Fruit fly (Drosophila melanogaster) S2 (cell line): Measurements from ENCODE around the gene Art4.

Experiments
- CG8478 ChIP-seq: fragments of >200 bp; optimal IDR thresholded peaks from 2 replicates; lab custom pipeline; 2018
- CTCF ChIP-seq, 2 experiments: fragments of >200 bp; optimal IDR thresholded peaks; 2 replicates each; lab custom pipeline; 2018

DNA sequence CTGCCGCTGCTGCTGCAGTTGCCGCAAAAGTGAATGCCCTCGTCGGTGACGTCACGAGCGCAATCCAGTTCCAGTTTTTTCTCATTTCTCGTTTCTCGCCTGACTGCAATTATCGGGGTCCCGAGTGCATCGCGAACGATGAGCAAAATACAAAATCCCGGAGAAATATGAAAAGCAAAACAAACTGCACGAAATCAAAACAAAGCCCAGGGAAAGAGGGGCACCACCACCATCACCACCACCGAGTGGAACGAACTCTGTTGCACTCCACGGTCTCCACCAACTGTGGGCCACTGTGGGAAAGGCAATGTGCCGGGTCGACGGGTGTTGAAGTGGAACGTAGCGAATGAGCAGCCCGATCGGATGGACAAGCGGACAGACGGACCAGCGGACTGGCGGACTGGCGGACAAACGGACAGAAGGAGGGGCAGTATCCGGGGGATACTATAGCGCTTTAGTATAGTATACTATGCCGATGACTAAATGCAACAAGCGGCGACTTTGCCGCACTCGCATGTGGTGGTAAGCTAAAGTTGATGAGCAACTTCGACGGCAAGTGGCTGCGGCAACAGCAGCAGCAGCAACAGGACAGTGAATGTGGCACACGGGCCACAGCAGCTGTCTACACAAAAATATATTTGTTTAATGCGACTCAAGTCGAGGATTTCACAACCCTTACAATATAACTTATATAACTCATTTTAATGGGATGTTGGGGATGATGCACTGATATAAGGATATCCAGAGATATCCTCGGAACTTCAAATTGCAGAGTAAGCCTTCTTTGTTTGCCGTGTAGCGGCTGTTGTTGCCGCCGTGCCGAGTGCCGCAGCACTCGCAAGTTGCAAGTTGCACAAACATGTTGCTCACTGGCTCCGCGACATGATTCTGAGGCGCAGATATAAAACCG lies 24.4 kb downstream of the Art4 start:
- TF ChIP-seq CG8478 (no peak), CTCF (optimal IDR thresholded peaks at IDR 0.05; lab: Kevin White, UChicago) (no peak)
